Fruit fly (Drosophila melanogaster): Measurements from ENCODE around the gene CG16812.

CG16812 gene

dm6 chr2L:13203437-13204137 lies 18.8 kb upstream of the CG16812 start, which contains the start of gene Pect:
Gene Pect (plus strand): TSS chr2L:13203762.
- TF ChIP-seq Crg-1 (GFP tag; optimal IDR thresholded peaks at IDR 0.05) (peak; percentile 35), Mnt (GFP tag; optimal IDR thresholded peaks at IDR 0.05) (peak; percentile 93), ovo (GFP tag; optimal IDR thresholded peaks at IDR 0.05) (no peak), kay (GFP tag; ENCODE audit: borderline replicate concordance) (no peak), CG14711 (tag; optimal IDR thresholded peaks at IDR 0.05) (no peak), tj (GFP tag; optimal IDR thresholded peaks at IDR 0.05) (peak; percentile 44), CG12768 (GFP tag; optimal IDR thresholded peaks at IDR 0.05) (peak; percentile 43), toe (GFP tag; optimal IDR thresholded peaks at IDR 0.05) (no peak), CG33017 (tag; optimal IDR thresholded peaks at IDR 0.05) (peak; percentile 74), CG7045 (GFP tag; optimal IDR thresholded peaks at IDR 0.05) (no peak), cic (GFP tag; optimal IDR thresholded peaks at IDR 0.05) (peak; percentile 93), pad (GFP tag; optimal IDR thresholded peaks at IDR 0.05) (no peak), CG1620 (GFP tag; optimal IDR thresholded peaks at IDR 0.05) (peak; percentile 37), Hr96 (GFP tag; optimal IDR thresholded peaks at IDR 0.05) (no peak), cnc (optimal IDR thresholded peaks at IDR 0.05) (no peak), CG7101 (tag; optimal IDR thresholded peaks at IDR 0.05) (peak; percentile 81), CG11617 (GFP tag; optimal IDR thresholded peaks at IDR 0.05) (peak; percentile 37), bab1 (GFP tag; optimal IDR thresholded peaks at IDR 0.05) (peak; percentile 12), Clk (GFP tag; optimal IDR thresholded peaks at IDR 0.05) (no peak), CG5204 (GFP tag; optimal IDR thresholded peaks at IDR 0.05) (no peak)

DNA sequence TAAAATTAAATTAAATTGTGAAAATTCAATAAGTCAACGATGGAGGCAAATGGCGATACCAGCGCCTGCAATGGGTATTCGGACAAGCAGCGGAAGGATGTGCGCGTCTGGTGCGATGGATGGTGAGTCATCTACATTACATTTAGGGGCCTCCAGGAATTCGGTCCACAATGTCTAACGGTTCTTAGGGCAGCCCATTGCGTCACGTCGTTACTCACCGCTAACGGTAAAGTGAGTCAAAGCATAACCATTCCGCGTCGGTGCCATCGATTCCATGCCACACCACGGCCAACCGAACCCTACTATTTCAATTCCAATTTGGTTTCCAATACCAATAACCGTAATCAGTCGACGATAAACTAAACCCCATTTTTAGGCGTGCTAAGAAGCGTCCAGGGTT lies 18.2 kb upstream of the CG16812 start:
- TF ChIP-seq CG5204 (GFP tag; optimal IDR thresholded peaks at IDR 0.05) (no peak), CG1620 (GFP tag; optimal IDR thresholded peaks at IDR 0.05) (no peak), ovo (GFP tag; optimal IDR thresholded peaks at IDR 0.05) (peak; percentile 70)

DNA sequence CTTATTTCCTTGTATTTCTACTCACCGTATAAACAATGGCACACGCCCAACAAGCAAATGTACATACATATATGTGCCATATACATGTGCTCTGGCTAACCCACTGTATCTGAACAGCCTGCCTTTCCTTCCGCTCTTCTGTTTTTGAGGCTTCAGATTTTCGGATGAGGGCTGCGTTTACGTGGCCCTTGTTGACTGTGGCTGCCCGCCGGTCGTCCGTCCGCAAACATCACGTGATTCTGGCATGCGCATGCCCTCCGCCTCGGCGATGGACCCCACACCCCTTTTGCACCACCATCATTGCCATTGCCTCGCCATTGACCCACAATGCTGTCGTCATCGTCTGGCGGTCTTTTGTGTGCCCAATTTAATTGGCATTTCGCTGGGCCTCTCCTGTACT lies 17.1 kb upstream of the CG16812 start:
- TF ChIP-seq ovo (GFP tag; optimal IDR thresholded peaks at IDR 0.05): no peak
- TF ChIP-seq Mnt (GFP tag; optimal IDR thresholded peaks at IDR 0.05): peak; percentile 72
- TF ChIP-seq CG12768 (GFP tag; optimal IDR thresholded peaks at IDR 0.05): peak; percentile 64
- TF ChIP-seq CG1620 (GFP tag; optimal IDR thresholded peaks at IDR 0.05): peak; percentile 40
- no peak for TF ChIP-seq Clk (GFP tag; optimal IDR thresholded peaks at IDR 0.05)
- peak; percentile 57 for TF ChIP-seq CG7045 (GFP tag; optimal IDR thresholded peaks at IDR 0.05)
- TF ChIP-seq CG14711 (tag; optimal IDR thresholded peaks at IDR 0.05): peak; percentile 36
- peak; percentile 54 for TF ChIP-seq cic (GFP tag; optimal IDR thresholded peaks at IDR 0.05)
- peak; percentile 48 for TF ChIP-seq tj (GFP tag; optimal IDR thresholded peaks at IDR 0.05)
- peak; percentile 15 for TF ChIP-seq CG11617 (GFP tag; optimal IDR thresholded peaks at IDR 0.05)
- no peak for TF ChIP-seq CG7101 (tag; optimal IDR thresholded peaks at IDR 0.05)
- peak; percentile 30 for TF ChIP-seq CG33017 (tag; optimal IDR thresholded peaks at IDR 0.05)
- no peak for TF ChIP-seq cnc (optimal IDR thresholded peaks at IDR 0.05)
- TF ChIP-seq CG5204 (GFP tag; optimal IDR thresholded peaks at IDR 0.05): no peak
- TF ChIP-seq pad (GFP tag; optimal IDR thresholded peaks at IDR 0.05): peak; percentile 22
- TF ChIP-seq Crg-1 (GFP tag; optimal IDR thresholded peaks at IDR 0.05): peak; percentile 31

- TF ChIP-seq cnc (optimal IDR thresholded peaks at IDR 0.05) (no peak), toe (GFP tag; optimal IDR thresholded peaks at IDR 0.05) (peak; percentile 1), CG1620 (GFP tag; optimal IDR thresholded peaks at IDR 0.05) (peak; percentile 41), pad (GFP tag; optimal IDR thresholded peaks at IDR 0.05) (peak; percentile 72), ovo (GFP tag; optimal IDR thresholded peaks at IDR 0.05) (no peak), Crg-1 (GFP tag; optimal IDR thresholded peaks at IDR 0.05) (peak; percentile 40), Mnt (GFP tag; optimal IDR thresholded peaks at IDR 0.05) (peak; percentile 63), tj (GFP tag; optimal IDR thresholded peaks at IDR 0.05) (peak; percentile 30), Hr96 (GFP tag; optimal IDR thresholded peaks at IDR 0.05) (no peak), CG7045 (GFP tag; optimal IDR thresholded peaks at IDR 0.05) (peak; percentile 79), cic (GFP tag; optimal IDR thresholded peaks at IDR 0.05) (peak; percentile 99), CG7101 (tag; optimal IDR thresholded peaks at IDR 0.05) (peak; percentile 51), CG11617 (GFP tag; optimal IDR thresholded peaks at IDR 0.05) (peak; percentile 22), CG5204 (GFP tag; optimal IDR thresholded peaks at IDR 0.05) (no peak), CG12768 (GFP tag; optimal IDR thresholded peaks at IDR 0.05) (peak; percentile 93), CG33017 (tag; optimal IDR thresholded peaks at IDR 0.05) (peak; percentile 78), bab1 (GFP tag; optimal IDR thresholded peaks at IDR 0.05) (peak; percentile 23), kay (GFP tag; ENCODE audit: borderline replicate concordance) (no peak), Clk (GFP tag; optimal IDR thresholded peaks at IDR 0.05) (no peak), CG14711 (tag; optimal IDR thresholded peaks at IDR 0.05) (peak; percentile 43)
These were observed 16.2 kb upstream of the CG16812 start for dm6 chr2L:13206077-13206668.

dm6 chr2L:13206857-13207463 lies 15.4 kb upstream of the CG16812 start:
- TF ChIP-seq tj (GFP tag; optimal IDR thresholded peaks at IDR 0.05) (peak; percentile 91), CG5204 (GFP tag; optimal IDR thresholded peaks at IDR 0.05) (no peak), CG7101 (tag; optimal IDR thresholded peaks at IDR 0.05) (peak; percentile 23), Mnt (GFP tag; optimal IDR thresholded peaks at IDR 0.05) (peak; percentile 79), kay (GFP tag; ENCODE audit: borderline replicate concordance) (peak; percentile 98), CG12768 (GFP tag; optimal IDR thresholded peaks at IDR 0.05) (peak; percentile 9), CG7045 (GFP tag; optimal IDR thresholded peaks at IDR 0.05) (peak; percentile 45), cic (GFP tag; optimal IDR thresholded peaks at IDR 0.05) (peak; percentile 64), ovo (GFP tag; optimal IDR thresholded peaks at IDR 0.05) (peak; percentile 39), Hr96 (GFP tag; optimal IDR thresholded peaks at IDR 0.05) (no peak)
